Worm (Caenorhabditis elegans): ENCODE data around the gene F11C7.2.

- TF ChIP-seq mep-1 (tag; optimal IDR thresholded peaks at IDR 0.05) (no peak), nhr-28 (tag; optimal IDR thresholded peaks at IDR 0.05) (no peak), unc-120 (tag; optimal IDR thresholded peaks at IDR 0.05; ENCODE audit: poor library complexity, severe bottlenecking) (no peak), snpc-4 (tag; optimal IDR thresholded peaks at IDR 0.05) (no peak), lin-13 (tag; optimal IDR thresholded peaks at IDR 0.05) (no peak)
These were observed 5.1 kb upstream of the F11C7.2 start, which contains the start of gene F10D7.5 for ce11 chrX:17391515-17391914.

Data from whole organism, mixed stage, embryonic.